Worm (Caenorhabditis elegans) whole organism, mixed stage, embryonic: Measurements from ENCODE around the gene C49F8.14.
A peak's percentile ranks its signal among the peaks of the same experiment; 100 is the strongest.

ENCODE experiments used
- M03D4.4 ChIP-seq: sonication (generic microtip); optimal IDR thresholded peaks from 2 replicates; lab custom pipeline; 2017; ENCODE audit warnings: mild to moderate bottlenecking, missing genetic modification characterization, missing compliant biosample characterization
- bed-3 ChIP-seq: fragments of 200-800 bp; sonication (Bioruptor generic); optimal IDR thresholded peaks from 3 replicates; lab custom pipeline; 2018; ENCODE audit warnings: mild to moderate bottlenecking, missing genetic modification characterization, moderate library complexity, missing compliant biosample characterization
- blmp-1 ChIP-seq: fragments of 150-350 bp; optimal IDR thresholded peaks from 2 replicates; lab custom pipeline; 2014; ENCODE audit warnings: missing biosample characterization, missing genetic modification characterization
- ceh-39 ChIP-seq: fragments of 150-350 bp; optimal IDR thresholded peaks from 2 replicates; lab custom pipeline; 2014; ENCODE audit warnings: missing biosample characterization, missing genetic modification characterization
- ceh-43 ChIP-seq: fragments of 200-800 bp; sonication (Bioruptor generic); optimal IDR thresholded peaks from 2 replicates; lab custom pipeline; 2018; ENCODE audit warnings: mild to moderate bottlenecking, missing genetic modification characterization, moderate library complexity, missing compliant biosample characterization
- ceh-83 ChIP-seq: fragments of 200-800 bp; sonication (Bioruptor generic); optimal IDR thresholded peaks from 2 replicates; lab custom pipeline; 2018; ENCODE audit warnings: mild to moderate bottlenecking, missing genetic modification characterization, missing compliant biosample characterization
- ces-1 ChIP-seq: fragments of 150-350 bp; optimal IDR thresholded peaks from 2 replicates; lab custom pipeline; 2014; ENCODE audit warnings: missing biosample characterization, missing genetic modification reagents, missing genetic modification characterization
- cnd-1 ChIP-seq: fragments of 200-800 bp; sonication (Bioruptor generic); optimal IDR thresholded peaks from 2 replicates; lab custom pipeline; 2018; ENCODE audit warnings: mild to moderate bottlenecking, missing genetic modification characterization, missing compliant biosample characterization
- ham-2 ChIP-seq: fragments of 200-800 bp; sonication (Bioruptor generic); optimal IDR thresholded peaks from 2 replicates; lab custom pipeline; 2018; ENCODE audit warnings: mild to moderate bottlenecking, missing genetic modification characterization, missing compliant biosample characterization
- hlh-1 ChIP-seq: fragments of 150-350 bp; optimal IDR thresholded peaks from 2 replicates; lab custom pipeline; 2014; ENCODE audit warnings: missing biosample characterization, missing genetic modification reagents, missing genetic modification characterization
- lin-13 ChIP-seq: fragments of 150-350 bp; optimal IDR thresholded peaks from 2 replicates; lab custom pipeline; 2014; ENCODE audit warnings: missing biosample characterization, missing genetic modification characterization
- lsy-2 ChIP-seq: fragments of 150-350 bp; optimal IDR thresholded peaks from 2 replicates; lab custom pipeline; 2014; ENCODE audit warnings: missing biosample characterization, missing genetic modification characterization
- mab-5 ChIP-seq: fragments of 150-350 bp; optimal IDR thresholded peaks from 2 replicates; lab custom pipeline; 2014; ENCODE audit warnings: missing biosample characterization, missing genetic modification characterization
- mep-1 ChIP-seq: fragments of 150-350 bp; optimal IDR thresholded peaks from 2 replicates; lab custom pipeline; 2017; ENCODE audit warnings: missing biosample characterization, missing genetic modification reagents, missing genetic modification characterization, inconsistent platforms
- mls-2 ChIP-seq: sonication (generic microtip); optimal IDR thresholded peaks from 2 replicates; lab custom pipeline; 2016; ENCODE audit warnings: mild to moderate bottlenecking, missing genetic modification characterization, moderate library complexity, missing compliant biosample characterization
- nhr-2 ChIP-seq: fragments of 150-350 bp; optimal IDR thresholded peaks from 2 replicates; lab custom pipeline; 2014; ENCODE audit warnings: missing biosample characterization, missing genetic modification characterization
- nhr-237 ChIP-seq: fragments of 150-350 bp; optimal IDR thresholded peaks from 2 replicates; lab custom pipeline; 2014; ENCODE audit warnings: missing biosample characterization, missing genetic modification characterization
- nhr-28 ChIP-seq: fragments of 150-350 bp; optimal IDR thresholded peaks from 2 replicates; lab custom pipeline; 2014; ENCODE audit warnings: missing biosample characterization, missing genetic modification characterization
- nhr-76 ChIP-seq: sonication (generic microtip); optimal IDR thresholded peaks from 2 replicates; lab custom pipeline; 2017; ENCODE audit warnings: missing biosample characterization, missing genetic modification characterization
- pha-4 ChIP-seq: fragments of 150-350 bp; optimal IDR thresholded peaks from 2 replicates; lab custom pipeline; 2018; ENCODE audit warnings: missing biosample characterization, missing genetic modification reagents, missing genetic modification characterization
- sem-2 ChIP-seq: fragments of 200-800 bp; sonication (Bioruptor generic); optimal IDR thresholded peaks from 2 replicates; lab custom pipeline; 2018; ENCODE audit warnings: mild to moderate bottlenecking, missing genetic modification characterization, missing compliant biosample characterization
- snpc-4 ChIP-seq: fragments of 150-350 bp; optimal IDR thresholded peaks from 2 replicates; lab custom pipeline; 2014; ENCODE audit warnings: missing biosample characterization, missing genetic modification characterization
- sptf-1 ChIP-seq: sonication (generic microtip); optimal IDR thresholded peaks from 2 replicates; lab custom pipeline; 2017; ENCODE audit warnings: mild to moderate bottlenecking, missing genetic modification characterization, moderate library complexity, missing compliant biosample characterization
- tbx-8 ChIP-seq: fragments of 200-800 bp; sonication (Bioruptor generic); optimal IDR thresholded peaks from 2 replicates; lab custom pipeline; 2018; ENCODE audit warnings: mild to moderate bottlenecking, missing genetic modification characterization, moderate library complexity, missing compliant biosample characterization
- unc-120 ChIP-seq: sonication (generic microtip); optimal IDR thresholded peaks from 2 replicates; lab custom pipeline; 2017; ENCODE audit warnings: missing genetic modification characterization, missing compliant biosample characterization; ENCODE audit not compliant: poor library complexity, severe bottlenecking
- unc-62 ChIP-seq: fragments of 150-350 bp; optimal IDR thresholded peaks from 2 replicates; lab custom pipeline; 2014; ENCODE audit warnings: missing biosample characterization, missing genetic modification reagents, missing genetic modification characterization
- zip-8 ChIP-seq: fragments of 150-350 bp; optimal IDR thresholded peaks from 2 replicates; lab custom pipeline; 2014; ENCODE audit warnings: missing biosample characterization, missing genetic modification characterization
- ztf-11 ChIP-seq: fragments of 150-350 bp; optimal IDR thresholded peaks from 2 replicates; lab custom pipeline; 2014; ENCODE audit warnings: missing biosample characterization, missing genetic modification characterization

The C49F8.14 gene

ce11 chrX:13380988-13381742 lies 4.4 kb upstream of the C49F8.14 start:
- TF ChIP-seq ceh-43 (GFP tag; lab: Kevin White, UChicago) (no peak), nhr-76 (tag; lab: Kevin White, UChicago) (no peak)

ce11 chrX:13379072-13379471 lies 2.3 kb upstream of the C49F8.14 start:
- TF ChIP-seq zip-8 (tag; lab: Kevin White, UChicago) = peak; percentile 59
- TF ChIP-seq unc-62 (GFP tag; lab: Kevin White, UChicago) = no peak
- no peak for TF ChIP-seq mls-2 (tag; lab: Kevin White, UChicago)
- no peak for TF ChIP-seq pha-4 (tag; lab: Kevin White, UChicago)
- TF ChIP-seq, all 35 proteins: peak for 1

- TF ChIP-seq nhr-2 = no peak
- no peak for TF ChIP-seq hlh-1 (tag; lab: Kevin White, UChicago)
Observed at ce11 chrX:13376185-13376584, 564 bp downstream of the C49F8.14 start.

ce11 chrX:13368283-13368682 lies 8.5 kb downstream of the C49F8.14 start:
- TF ChIP-seq mls-2 (tag; lab: Kevin White, UChicago) = no peak
- TF ChIP-seq ceh-43 (GFP tag; lab: Kevin White, UChicago) = no peak
- TF ChIP-seq sem-2 (GFP tag; lab: Kevin White, UChicago) = no peak
- no peak for TF ChIP-seq nhr-237 (tag; lab: Kevin White, UChicago)
- TF ChIP-seq nhr-2 = no peak
- no peak for TF ChIP-seq mab-5 (tag; lab: Kevin White, UChicago)
- no peak for TF ChIP-seq mep-1 (tag; lab: Kevin White, UChicago)
- no peak for TF ChIP-seq hlh-1 (tag; lab: Kevin White, UChicago)
- TF ChIP-seq cnd-1 (tag; lab: Kevin White, UChicago) = no peak
- TF ChIP-seq ztf-11 (tag; lab: Kevin White, UChicago) = no peak
- TF ChIP-seq blmp-1 (tag; lab: Kevin White, UChicago) = no peak
- no peak for TF ChIP-seq nhr-76 (tag; lab: Kevin White, UChicago)
- TF ChIP-seq zip-8 (tag; lab: Kevin White, UChicago) = no peak
- TF ChIP-seq lin-13 (tag; lab: Kevin White, UChicago) = no peak
- TF ChIP-seq snpc-4 (tag; lab: Kevin White, UChicago) = no peak
- TF ChIP-seq ces-1 (GFP tag; lab: Kevin White, UChicago) = no peak
- no peak for TF ChIP-seq unc-62 (GFP tag; lab: Kevin White, UChicago)
- TF ChIP-seq bed-3 = no peak
- TF ChIP-seq unc-120 (tag; lab: Kevin White, UChicago) = no peak
- no peak for TF ChIP-seq M03D4.4 (tag; lab: Kevin White, UChicago)

- TF ChIP-seq tbx-8 (GFP tag; lab: Kevin White, UChicago) = no peak
- TF ChIP-seq ztf-11 (tag; lab: Kevin White, UChicago) = no peak
- no peak for TF ChIP-seq nhr-76 (tag; lab: Kevin White, UChicago)
- no peak for TF ChIP-seq cnd-1 (tag; lab: Kevin White, UChicago)
Observed at ce11 chrX:13366955-13367354, 9.8 kb downstream of the C49F8.14 start.

- TF ChIP-seq lsy-2 (tag; lab: Kevin White, UChicago) = no peak
- TF ChIP-seq blmp-1 (tag; lab: Kevin White, UChicago) = no peak
- no peak for TF ChIP-seq ces-1 (GFP tag; lab: Kevin White, UChicago)
- no peak for TF ChIP-seq mep-1 (tag; lab: Kevin White, UChicago)
- TF ChIP-seq, all 35 proteins: peak for 0
Observed at ce11 chrX:13364897-13365296, 11.9 kb downstream of the C49F8.14 start, which contains the start of gene C49F8.1. TSS of gene C49F8.1 (minus strand) at chrX:13364997.

- TF ChIP-seq M03D4.4 (tag; lab: Kevin White, UChicago) = no peak
- no peak for TF ChIP-seq ztf-11 (tag; lab: Kevin White, UChicago)
- no peak for TF ChIP-seq lsy-2 (tag; lab: Kevin White, UChicago)
- no peak for TF ChIP-seq sptf-1 (tag; lab: Kevin White, UChicago)
- no peak for TF ChIP-seq unc-62 (GFP tag; lab: Kevin White, UChicago)
- no peak for TF ChIP-seq ham-2 (GFP tag; lab: Kevin White, UChicago)
- no peak for TF ChIP-seq mab-5 (tag; lab: Kevin White, UChicago)
- no peak for TF ChIP-seq nhr-28
- no peak for TF ChIP-seq zip-8 (tag; lab: Kevin White, UChicago)
- TF ChIP-seq ceh-39 (tag; lab: Kevin White, UChicago) = no peak
- TF ChIP-seq ceh-83 = no peak
- no peak for TF ChIP-seq nhr-76 (tag; lab: Kevin White, UChicago)
- TF ChIP-seq hlh-1 (tag; lab: Kevin White, UChicago) = no peak
- TF ChIP-seq unc-120 (tag; lab: Kevin White, UChicago) = no peak
- TF ChIP-seq tbx-8 (GFP tag; lab: Kevin White, UChicago) = no peak
- TF ChIP-seq mep-1 (tag; lab: Kevin White, UChicago) = no peak
- TF ChIP-seq, all 35 proteins: peak for 0
Observed at ce11 chrX:13362486-13362885, 14.3 kb downstream of the C49F8.14 start, which contains the start of gene C49F8.15. TSS of gene C49F8.15 (minus strand) at chrX:13362586.
